Worm (Caenorhabditis elegans): ENCODE data around the gene Y66H1A.5.

DNA sequence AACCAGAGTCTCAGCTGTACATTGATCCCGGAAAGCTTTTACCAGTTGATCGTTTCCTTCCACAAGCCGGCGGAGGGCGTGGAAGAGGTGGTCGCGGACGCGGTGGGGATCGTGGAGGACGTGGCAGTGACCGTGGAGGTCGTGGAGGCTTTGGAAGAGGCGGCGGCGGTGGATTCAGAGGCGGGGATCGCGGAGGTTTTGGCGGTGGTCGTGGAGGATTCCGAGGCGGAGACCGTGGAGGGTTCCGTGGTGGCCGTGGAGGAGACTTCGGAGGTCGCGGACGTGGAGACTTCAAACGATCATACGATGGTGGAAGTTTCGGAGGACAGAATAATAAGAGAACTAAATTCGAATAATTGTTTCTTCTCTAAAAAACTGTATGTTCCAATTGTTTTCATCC, 2.3 kb downstream of the Y66H1A.5 start:
- TF ChIP-seq egl-27 (tag; optimal IDR thresholded peaks at IDR 0.05) (no peak), unc-55 (GFP tag; optimal IDR thresholded peaks at IDR 0.05) (no peak), aly-2 (tag; optimal IDR thresholded peaks at IDR 0.05) (no peak), lin-13 (GFP tag; optimal IDR thresholded peaks at IDR 0.05) (no peak)

All from whole organism, L2 larva.